Fruit fly (Drosophila melanogaster) whole organism, embryonic: ENCODE results near the gene chrb.

Source experiments
- CG10366 ChIP-seq: fragments of 200-800 bp; sonication (Bioruptor generic); IDR thresholded peaks from 2 replicates; pipeline ENCODE4 v1.3.6; 2022; ENCODE audit warnings: missing biosample characterization, missing genetic modification characterization
- CG2875 ChIP-seq: fragments of 200-800 bp; sonication (Bioruptor generic); optimal IDR thresholded peaks from 2 replicates; lab custom pipeline; 2017; ENCODE audit warnings: missing biosample characterization, mild to moderate bottlenecking, missing genetic modification characterization, missing genetic modification reagents
- da ChIP-seq: fragments of 200-800 bp; sonication (Bioruptor generic); optimal IDR thresholded peaks from 2 replicates; lab custom pipeline; 2016; ENCODE audit warnings: missing biosample characterization, missing genetic modification characterization
- esg ChIP-seq: fragments of 200-800 bp; sonication (Bioruptor generic); conservative IDR thresholded peaks from 2 replicates; pipeline ENCODE4 v1.3.6; 2022; ENCODE audit warnings: missing biosample characterization, missing genetic modification characterization
- lilli ChIP-seq: fragments of 200-800 bp; sonication (Bioruptor generic); optimal IDR thresholded peaks from 3 replicates; lab custom pipeline; 2016; ENCODE audit warnings: missing biosample characterization, missing genetic modification characterization
- onecut ChIP-seq: fragments of 200-800 bp; sonication (Bioruptor generic); IDR thresholded peaks from 2 replicates; pipeline ENCODE4 v1.3.6; 2022; ENCODE audit warnings: missing biosample characterization, missing genetic modification characterization
- psq ChIP-seq: fragments of 200-800 bp; sonication (Bioruptor generic); optimal IDR thresholded peaks from 2 replicates; lab custom pipeline; 2017; ENCODE audit warnings: missing biosample characterization, missing genetic modification characterization
- pzg ChIP-seq: fragments of 200-800 bp; sonication (Bioruptor generic); optimal IDR thresholded peaks from 3 replicates; lab custom pipeline; 2018; ENCODE audit warnings: missing biosample characterization, mild to moderate bottlenecking, missing genetic modification characterization, moderate library complexity
- repo ChIP-seq: fragments of 200-800 bp; sonication (Bioruptor generic); optimal IDR thresholded peaks from 2 replicates; lab custom pipeline; 2016; ENCODE audit warnings: missing biosample characterization, missing genetic modification characterization
- shn ChIP-seq: fragments of 200-800 bp; sonication (Bioruptor generic); optimal IDR thresholded peaks from 3 replicates; lab custom pipeline; 2016; ENCODE audit warnings: missing biosample characterization, missing genetic modification characterization
- stwl ChIP-seq: fragments of 200-800 bp; sonication (Bioruptor generic); optimal IDR thresholded peaks from 3 replicates; lab custom pipeline; 2018; ENCODE audit warnings: missing biosample characterization, mild to moderate bottlenecking, missing genetic modification characterization, moderate library complexity

dm6 chr3L:11540330-11540702 is 53.0 kb downstream of the chrb start:
- no peak for TF ChIP-seq lilli
- TF ChIP-seq stwl (tag; lab: Kevin White, UChicago): no peak
- no peak for TF ChIP-seq repo (GFP tag; lab: Kevin White, UChicago)
- TF ChIP-seq CG10366 (GFP tag; lab: Robert Waterston, UW): no peak
- TF ChIP-seq onecut (GFP tag; lab: Robert Waterston, UW): peak; percentile 29; the same call in 1 of the 2 replicates
- no peak for TF ChIP-seq pzg (GFP tag; lab: Kevin White, UChicago)
- no peak for TF ChIP-seq da
- no peak for TF ChIP-seq psq
- TF ChIP-seq CG2875: peak; percentile 62
- no peak for TF ChIP-seq esg (GFP tag; lab: Robert Waterston, UW)
- TF ChIP-seq shn: no peak
